Fruit fly (Drosophila melanogaster): ENCODE results near the gene yata.

Gene yata

DNA sequence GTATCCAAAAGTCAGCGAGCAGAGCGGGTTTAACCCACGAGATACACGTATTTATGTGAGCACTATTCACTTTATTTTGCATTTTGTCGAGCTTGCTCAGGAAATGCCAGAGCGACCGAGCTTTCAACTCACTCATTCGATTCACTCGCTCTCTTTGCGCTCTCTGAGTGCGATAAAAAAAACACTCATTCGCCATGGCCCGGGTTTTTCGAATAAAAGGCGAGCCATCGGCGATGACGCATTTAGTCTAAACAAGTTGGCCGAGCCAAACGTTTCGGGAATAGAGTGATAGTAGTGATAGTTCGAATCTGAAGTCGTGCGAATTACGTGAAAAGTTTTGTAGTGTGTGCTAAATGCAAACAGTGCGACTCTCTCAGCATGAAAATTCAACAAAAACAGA, 33.3 kb downstream of the yata start (continued):
- TF ChIP-seq nerfin-1 (tag; optimal IDR thresholded peaks at IDR 0.05) (no peak), ken (GFP tag; IDR thresholded peaks at IDR 0.05) (0 out of 3 replicates have a peak, but pooled peaks have one; percentile 36), gcm2 (GFP tag; optimal IDR thresholded peaks at IDR 0.05) (no peak), z (GFP tag; IDR thresholded peaks at IDR 0.05) (peak; percentile 98), CG13287 (GFP tag; IDR thresholded peaks at IDR 0.05; ENCODE audit: partially characterized antibody) (peak; percentile 63), ewg (GFP tag; optimal IDR thresholded peaks at IDR 0.05) (no peak), otp (GFP tag; IDR thresholded peaks at IDR 0.05) (no peak; the same call in 2 of the 3 replicates), CG10147 (GFP tag; optimal IDR thresholded peaks at IDR 0.05) (peak; percentile 2), CG1602 (GFP tag; optimal IDR thresholded peaks at IDR 0.05) (no peak), chm (GFP tag; IDR thresholded peaks at IDR 0.05) (peak; percentile 71; the same call in 1 of the 2 replicates), CG12104 (GFP tag; optimal IDR thresholded peaks at IDR 0.05) (no peak), CG34376 (GFP tag; optimal IDR thresholded peaks at IDR 0.05) (peak; percentile 82), slbo (GFP tag; IDR thresholded peaks at IDR 0.05) (no peak), CG5245 (GFP tag; optimal IDR thresholded peaks at IDR 0.05) (no peak), az2 (GFP tag; optimal IDR thresholded peaks at IDR 0.05) (no peak), disco-r (GFP tag; optimal IDR thresholded peaks at IDR 0.05) (no peak), dati (GFP tag; IDR thresholded peaks at IDR 0.05) (no peak), lilli (GFP tag; optimal IDR thresholded peaks at IDR 0.05) (no peak), CG8290 (GFP tag; optimal IDR thresholded peaks at IDR 0.05) (no peak), CG8290 (tag; optimal IDR thresholded peaks at IDR 0.05) (peak in 1 of 2 experiments; percentile 61), Awh (GFP tag; IDR thresholded peaks at IDR 0.05) (no peak), ftz-f1 (GFP tag; optimal IDR thresholded peaks at IDR 0.05) (no peak), tna (GFP tag; IDR thresholded peaks at IDR 0.05; ENCODE audit: partially characterized antibody) (peak; percentile 56; the same call in 1 of the 2 replicates), sr (GFP tag; IDR thresholded peaks at IDR 0.05) (peak; percentile 44; the same call in 1 of the 3 replicates), prd (optimal IDR thresholded peaks at IDR 0.05) (no peak), prd (GFP tag; IDR thresholded peaks at IDR 0.05) (no peak), CG30020 (tag; optimal IDR thresholded peaks at IDR 0.05) (no peak), cas (GFP tag; IDR thresholded peaks at IDR 0.05) (no peak), CG1832 (GFP tag; optimal IDR thresholded peaks at IDR 0.05) (no peak), CG11696 (GFP tag; IDR thresholded peaks at IDR 0.05) (no peak), CG17328 (GFP tag; IDR thresholded peaks at IDR 0.05) (no peak), lbe (GFP tag; optimal IDR thresholded peaks at IDR 0.05) (peak; percentile 40), CG13624 (GFP tag; optimal IDR thresholded peaks at IDR 0.05) (peak; percentile 76), rib (GFP tag; IDR thresholded peaks at IDR 0.05) (peak; percentile 91), CG17385 (GFP tag; optimal IDR thresholded peaks at IDR 0.05) (peak; percentile 39), sim (GFP tag; IDR thresholded peaks at IDR 0.05) (no peak), Jarid2 (GFP tag; optimal IDR thresholded peaks at IDR 0.05) (peak; percentile 94), dm (GFP tag; optimal IDR thresholded peaks at IDR 0.05) (no peak), CG12299 (tag; optimal IDR thresholded peaks at IDR 0.05) (no peak), Ets65A (GFP tag) (no peak), Dref (GFP tag; IDR thresholded peaks at IDR 0.05) (no peak), bbx (GFP tag; IDR thresholded peaks at IDR 0.05; ENCODE audit: partially characterized antibody) (peak; percentile 67), Bteb2 (GFP tag; optimal IDR thresholded peaks at IDR 0.05) (no peak), Fer3 (tag; optimal IDR thresholded peaks at IDR 0.05) (peak; percentile 38), CG31224 (GFP tag; IDR thresholded peaks at IDR 0.05) (no peak; the same call in 1 of the 2 replicates), CG2712 (tag; optimal IDR thresholded peaks at IDR 0.05) (no peak), sd (tag; optimal IDR thresholded peaks at IDR 0.05) (peak; percentile 30), MESR4 (GFP tag; optimal IDR thresholded peaks at IDR 0.05) (no peak), maf-S (GFP tag; optimal IDR thresholded peaks at IDR 0.05) (no peak), tap (tag; optimal IDR thresholded peaks at IDR 0.05) (peak; percentile 22), CG15073 (GFP tag; optimal IDR thresholded peaks at IDR 0.05) (no peak), CG8944 (GFP tag; optimal IDR thresholded peaks at IDR 0.05) (no peak), HLH4C (GFP tag; IDR thresholded peaks at IDR 0.05; ENCODE audit: partially characterized antibody) (peak; percentile 28; the same call in 2 of the 3 replicates)

Measured in whole organism, embryonic.